Fruit fly (Drosophila melanogaster) whole organism, wandering third instar larva: ENCODE results near the gene Coa8.

Source experiments
- Hnf4 ChIP-seq: fragments of 200-800 bp; sonication (Bioruptor generic); optimal IDR thresholded peaks from 2 replicates; lab custom pipeline; 2016; ENCODE audit warnings: missing biosample characterization, mild to moderate bottlenecking, missing genetic modification characterization
- N ChIP-seq: fragments of >200 bp; optimal IDR thresholded peaks from 2 replicates; lab custom pipeline; 2018; ENCODE audit warnings: missing biosample characterization, missing external identifiers, missing genetic modification characterization
- tai ChIP-seq: sonication (Bioruptor generic); optimal IDR thresholded peaks from 2 replicates; lab custom pipeline; 2016; ENCODE audit warnings: missing biosample characterization, missing genetic modification characterization
- usp ChIP-seq: fragments of >200 bp; optimal IDR thresholded peaks from 2 replicates; lab custom pipeline; 2017; ENCODE audit warnings: missing biosample characterization, missing genetic modification characterization

DNA sequence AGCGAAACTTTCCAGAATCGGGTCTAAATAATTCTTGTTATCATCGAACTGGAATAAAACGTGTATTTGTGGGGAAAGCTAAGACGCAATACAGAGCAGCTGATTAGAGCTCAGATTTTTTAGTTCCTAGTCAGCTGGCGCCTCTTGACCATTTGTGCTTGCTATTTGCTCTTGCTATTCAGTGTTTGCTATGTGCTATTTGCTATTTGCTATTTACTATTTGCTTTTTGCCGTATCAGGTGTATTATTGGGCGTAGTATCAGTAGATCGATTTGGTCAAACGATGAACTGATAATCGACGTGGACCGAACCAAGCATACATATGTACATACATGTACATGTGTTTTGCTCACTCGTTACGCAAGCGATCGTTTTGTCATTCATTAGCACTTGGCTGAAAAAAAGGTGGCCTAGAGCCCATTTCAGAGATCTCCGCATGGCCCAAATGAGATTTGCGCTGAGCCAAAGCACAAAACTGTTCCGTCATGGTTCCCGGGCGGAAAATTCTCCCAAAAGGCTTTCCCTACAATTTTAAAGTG, 34.6 kb upstream of the Coa8 start:
- TF ChIP-seq usp (GFP tag; lab: Kevin White, UChicago) (no peak), Hnf4 (no peak), N (GFP tag; lab: Kevin White, UChicago) (no peak), tai (GFP tag; lab: Kevin White, UChicago) (no peak)
